Fruit fly (Drosophila melanogaster) whole organism, adult: ENCODE data around the gene CG7320.

Experiments used
- CG12768 ChIP-seq: fragments of 200-800 bp; sonication (Bioruptor generic); optimal IDR thresholded peaks from 2 replicates; lab custom pipeline; 2017; ENCODE audit warnings: missing biosample characterization, missing genetic modification characterization, mild to moderate bottlenecking, moderate library complexity, missing genetic modification reagents
- CG14711 ChIP-seq: fragments of 200-800 bp; sonication (Bioruptor generic); optimal IDR thresholded peaks from 2 replicates; lab custom pipeline; 2018; ENCODE audit warnings: missing biosample characterization, mild to moderate bottlenecking, missing genetic modification characterization, moderate library complexity
- CG1620 ChIP-seq: fragments of 200-800 bp; sonication (Bioruptor generic); optimal IDR thresholded peaks from 2 replicates; lab custom pipeline; 2016; ENCODE audit warnings: missing biosample characterization, missing genetic modification characterization
- CG33017 ChIP-seq: fragments of 200-800 bp; sonication (Bioruptor generic); optimal IDR thresholded peaks from 2 replicates; lab custom pipeline; 2018; ENCODE audit warnings: missing biosample characterization, mild to moderate bottlenecking, missing genetic modification characterization, moderate library complexity
- CG5204 ChIP-seq: fragments of 200-800 bp; sonication (Bioruptor generic); optimal IDR thresholded peaks from 2 replicates; lab custom pipeline; 2016; ENCODE audit warnings: missing biosample characterization, missing genetic modification characterization
- CG7045 ChIP-seq: fragments of 200-800 bp; sonication (Bioruptor generic); optimal IDR thresholded peaks from 2 replicates; lab custom pipeline; 2017; ENCODE audit warnings: missing biosample characterization, mild to moderate bottlenecking, missing genetic modification characterization
- CG7101 ChIP-seq: fragments of 200-800 bp; sonication (Bioruptor generic); optimal IDR thresholded peaks from 2 replicates; lab custom pipeline; 2018; ENCODE audit warnings: missing biosample characterization, mild to moderate bottlenecking, missing genetic modification characterization, moderate library complexity
- Crg-1 ChIP-seq: fragments of 200-800 bp; sonication (Bioruptor generic); optimal IDR thresholded peaks from 2 replicates; lab custom pipeline; 2016; ENCODE audit warnings: missing biosample characterization, missing genetic modification characterization
- Mnt ChIP-seq: fragments of 200-800 bp; sonication (Bioruptor generic); optimal IDR thresholded peaks from 2 replicates; lab custom pipeline; 2016; ENCODE audit warnings: missing biosample characterization, mild to moderate bottlenecking, missing genetic modification characterization
- cic ChIP-seq: fragments of 200-800 bp; sonication (Bioruptor generic); optimal IDR thresholded peaks from 2 replicates; lab custom pipeline; 2017; ENCODE audit warnings: missing biosample characterization, mild to moderate bottlenecking, missing genetic modification characterization, moderate library complexity
- cnc ChIP-seq, 2 experiments: fragments of >200 bp; optimal IDR thresholded peaks; 2 replicates each; lab custom pipeline; 2017
- kay ChIP-seq: fragments of 200-800 bp; sonication (Bioruptor generic); peaks from one replicate; lab custom pipeline; 2016; ENCODE audit warnings: missing biosample characterization, missing genetic modification characterization, borderline replicate concordance
- pad ChIP-seq: fragments of 200-800 bp; sonication (Bioruptor generic); optimal IDR thresholded peaks from 3 replicates; lab custom pipeline; 2017; ENCODE audit warnings: missing biosample characterization, missing genetic modification characterization, mild to moderate bottlenecking, moderate library complexity, missing genetic modification reagents
- tj ChIP-seq: fragments of 200-800 bp; sonication (Bioruptor generic); optimal IDR thresholded peaks from 3 replicates; lab custom pipeline; 2017; ENCODE audit warnings: missing biosample characterization, mild to moderate bottlenecking, missing genetic modification characterization, moderate library complexity

DNA sequence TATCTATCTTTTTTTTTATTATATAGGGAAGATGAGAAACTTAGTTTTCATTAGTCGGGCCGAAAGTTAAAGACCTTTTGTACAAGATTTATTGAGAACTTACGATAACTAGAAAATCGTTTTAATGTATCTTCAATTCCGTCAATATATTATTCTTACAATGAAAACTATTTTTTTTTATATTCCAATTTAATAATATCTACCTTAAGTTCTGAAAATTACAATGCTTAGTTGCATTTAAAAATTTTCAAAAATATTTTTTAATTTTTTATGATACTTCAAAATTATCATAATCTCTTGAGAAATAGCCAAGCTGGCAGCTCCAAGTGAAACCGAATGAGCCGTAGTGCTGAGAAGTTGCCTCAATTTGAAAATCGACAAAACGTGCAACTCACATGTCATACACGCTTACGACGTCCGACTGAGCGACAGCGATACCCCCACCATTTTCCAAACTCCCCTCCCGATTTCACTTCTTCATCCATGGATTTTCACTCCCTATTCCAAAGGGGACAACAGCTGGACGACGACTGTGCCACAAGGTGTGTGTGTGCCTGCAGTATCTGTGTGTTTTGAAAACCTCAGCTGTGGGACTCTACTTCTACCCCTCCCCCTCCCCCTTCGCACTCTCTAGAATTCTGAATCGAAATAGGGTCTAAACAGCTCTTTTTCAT is 27.8 kb downstream of the CG7320 start:
- no peak for TF ChIP-seq pad (GFP tag; lab: Kevin White, UChicago)
- no peak for TF ChIP-seq CG33017 (tag; lab: Kevin White, UChicago)
- no peak for TF ChIP-seq CG14711
- TF ChIP-seq CG7101 (tag; lab: Kevin White, UChicago), result no peak
- TF ChIP-seq CG5204, result no peak
- no peak for TF ChIP-seq cic (GFP tag; lab: Kevin White, UChicago)
- no peak for TF ChIP-seq cnc (optimal IDR thresholded peaks at IDR 0.05; lab: Kevin White, UChicago)
- TF ChIP-seq Mnt (GFP tag; lab: Kevin White, UChicago), result no peak
- TF ChIP-seq CG12768 (GFP tag; lab: Kevin White, UChicago), result no peak
- TF ChIP-seq CG1620 (GFP tag; lab: Kevin White, UChicago), result no peak
- no peak for TF ChIP-seq kay (GFP tag; lab: Kevin White, UChicago)
- no peak for TF ChIP-seq tj (GFP tag; lab: Kevin White, UChicago)
- TF ChIP-seq Crg-1, result no peak
- TF ChIP-seq CG7045 (GFP tag; lab: Kevin White, UChicago), result no peak
